Worm (Caenorhabditis elegans) whole organism, mixed stage, embryonic: ENCODE results near the gene col-185.
A peak's percentile ranks its signal among the peaks of the same experiment; 100 is the strongest.

Experiments used
- bed-3 ChIP-seq: fragments of 200-800 bp; sonication (Bioruptor generic); optimal IDR thresholded peaks from 3 replicates; lab custom pipeline; 2018; ENCODE audit warnings: mild to moderate bottlenecking, missing genetic modification characterization, moderate library complexity, missing compliant biosample characterization
- blmp-1 ChIP-seq: fragments of 150-350 bp; optimal IDR thresholded peaks from 2 replicates; lab custom pipeline; 2014; ENCODE audit warnings: missing biosample characterization, missing genetic modification characterization
- ceh-39 ChIP-seq: fragments of 150-350 bp; optimal IDR thresholded peaks from 2 replicates; lab custom pipeline; 2014; ENCODE audit warnings: missing biosample characterization, missing genetic modification characterization
- ceh-43 ChIP-seq: fragments of 200-800 bp; sonication (Bioruptor generic); optimal IDR thresholded peaks from 2 replicates; lab custom pipeline; 2018; ENCODE audit warnings: mild to moderate bottlenecking, missing genetic modification characterization, moderate library complexity, missing compliant biosample characterization
- ces-1 ChIP-seq: fragments of 150-350 bp; optimal IDR thresholded peaks from 2 replicates; lab custom pipeline; 2014; ENCODE audit warnings: missing biosample characterization, missing genetic modification reagents, missing genetic modification characterization
- cnd-1 ChIP-seq: fragments of 200-800 bp; sonication (Bioruptor generic); optimal IDR thresholded peaks from 2 replicates; lab custom pipeline; 2018; ENCODE audit warnings: mild to moderate bottlenecking, missing genetic modification characterization, missing compliant biosample characterization
- drap-1 ChIP-seq: fragments of 200-800 bp; sonication (Bioruptor generic); optimal IDR thresholded peaks from 3 replicates; lab custom pipeline; 2018; ENCODE audit warnings: mild to moderate bottlenecking, missing genetic modification characterization, missing compliant biosample characterization
- elt-1 ChIP-seq: sonication (generic microtip); optimal IDR thresholded peaks from 2 replicates; lab custom pipeline; 2017; ENCODE audit warnings: missing genetic modification characterization, mild to moderate bottlenecking, missing compliant biosample characterization, antibody characterized with exemption, moderate library complexity, borderline replicate concordance; ENCODE audit not compliant: insufficient read depth
- elt-3 ChIP-seq: fragments of 150-350 bp; optimal IDR thresholded peaks from 2 replicates; lab custom pipeline; 2014; ENCODE audit warnings: missing biosample characterization, missing genetic modification characterization
- flh-1 ChIP-seq: fragments of 200-800 bp; sonication (Bioruptor generic); optimal IDR thresholded peaks from 2 replicates; lab custom pipeline; 2018; ENCODE audit warnings: mild to moderate bottlenecking, missing genetic modification characterization, moderate library complexity, missing compliant biosample characterization
- ham-2 ChIP-seq: fragments of 200-800 bp; sonication (Bioruptor generic); optimal IDR thresholded peaks from 2 replicates; lab custom pipeline; 2018; ENCODE audit warnings: mild to moderate bottlenecking, missing genetic modification characterization, missing compliant biosample characterization
- lin-13 ChIP-seq: fragments of 150-350 bp; optimal IDR thresholded peaks from 2 replicates; lab custom pipeline; 2014; ENCODE audit warnings: missing biosample characterization, missing genetic modification characterization
- lin-32 ChIP-seq: fragments of 200-800 bp; sonication (Bioruptor generic); optimal IDR thresholded peaks from 2 replicates; lab custom pipeline; 2018; ENCODE audit warnings: mild to moderate bottlenecking, missing genetic modification characterization, missing compliant biosample characterization
- mab-5 ChIP-seq: fragments of 150-350 bp; optimal IDR thresholded peaks from 2 replicates; lab custom pipeline; 2014; ENCODE audit warnings: missing biosample characterization, missing genetic modification characterization
- mep-1 ChIP-seq: fragments of 150-350 bp; optimal IDR thresholded peaks from 2 replicates; lab custom pipeline; 2017; ENCODE audit warnings: missing biosample characterization, missing genetic modification reagents, missing genetic modification characterization, inconsistent platforms
- mls-2 ChIP-seq: sonication (generic microtip); optimal IDR thresholded peaks from 2 replicates; lab custom pipeline; 2016; ENCODE audit warnings: mild to moderate bottlenecking, missing genetic modification characterization, moderate library complexity, missing compliant biosample characterization
- nhr-12 ChIP-seq: fragments of 150-350 bp; optimal IDR thresholded peaks from 2 replicates; lab custom pipeline; 2014; ENCODE audit warnings: missing biosample characterization, missing genetic modification characterization
- nhr-2 ChIP-seq: fragments of 150-350 bp; optimal IDR thresholded peaks from 2 replicates; lab custom pipeline; 2014; ENCODE audit warnings: missing biosample characterization, missing genetic modification characterization
- nhr-28 ChIP-seq: fragments of 150-350 bp; optimal IDR thresholded peaks from 2 replicates; lab custom pipeline; 2014; ENCODE audit warnings: missing biosample characterization, missing genetic modification characterization
- pha-4 ChIP-seq: fragments of 150-350 bp; optimal IDR thresholded peaks from 2 replicates; lab custom pipeline; 2018; ENCODE audit warnings: missing biosample characterization, missing genetic modification reagents, missing genetic modification characterization
- sem-2 ChIP-seq: fragments of 200-800 bp; sonication (Bioruptor generic); optimal IDR thresholded peaks from 2 replicates; lab custom pipeline; 2018; ENCODE audit warnings: mild to moderate bottlenecking, missing genetic modification characterization, missing compliant biosample characterization
- snpc-4 ChIP-seq: fragments of 150-350 bp; optimal IDR thresholded peaks from 2 replicates; lab custom pipeline; 2014; ENCODE audit warnings: missing biosample characterization, missing genetic modification characterization
- sptf-1 ChIP-seq: sonication (generic microtip); optimal IDR thresholded peaks from 2 replicates; lab custom pipeline; 2017; ENCODE audit warnings: mild to moderate bottlenecking, missing genetic modification characterization, moderate library complexity, missing compliant biosample characterization
- tbx-8 ChIP-seq: fragments of 200-800 bp; sonication (Bioruptor generic); optimal IDR thresholded peaks from 2 replicates; lab custom pipeline; 2018; ENCODE audit warnings: mild to moderate bottlenecking, missing genetic modification characterization, moderate library complexity, missing compliant biosample characterization
- unc-120 ChIP-seq: sonication (generic microtip); optimal IDR thresholded peaks from 2 replicates; lab custom pipeline; 2017; ENCODE audit warnings: missing genetic modification characterization, missing compliant biosample characterization; ENCODE audit not compliant: poor library complexity, severe bottlenecking
- unc-39 ChIP-seq: fragments of 150-350 bp; optimal IDR thresholded peaks from 2 replicates; lab custom pipeline; 2014; ENCODE audit warnings: missing biosample characterization, missing genetic modification characterization
- unc-62 ChIP-seq: fragments of 150-350 bp; optimal IDR thresholded peaks from 2 replicates; lab custom pipeline; 2014; ENCODE audit warnings: missing biosample characterization, missing genetic modification reagents, missing genetic modification characterization
- zip-8 ChIP-seq: fragments of 150-350 bp; optimal IDR thresholded peaks from 2 replicates; lab custom pipeline; 2014; ENCODE audit warnings: missing biosample characterization, missing genetic modification characterization

The col-185 gene

ce11 chrX:13471855-13472254 lies 39.0 kb downstream of the col-185 start, which contains the start of gene tre-4:
Gene tre-4, plus strand, starts transcription at chrX:13472155.
- TF ChIP-seq unc-39 (tag; lab: Kevin White, UChicago) (no peak), mls-2 (tag; lab: Kevin White, UChicago) (no peak), zip-8 (no peak), drap-1 (no peak), ces-1 (GFP tag; lab: Kevin White, UChicago) (no peak), blmp-1 (tag; lab: Kevin White, UChicago) (no peak), nhr-28 (tag; lab: Kevin White, UChicago) (no peak), pha-4 (no peak), sptf-1 (tag; lab: Kevin White, UChicago) (no peak), cnd-1 (tag; lab: Kevin White, UChicago) (no peak), lin-32 (GFP tag; lab: Kevin White, UChicago) (no peak), snpc-4 (tag; lab: Kevin White, UChicago) (no peak), bed-3 (GFP tag; lab: Kevin White, UChicago) (no peak), unc-62 (GFP tag; lab: Kevin White, UChicago) (no peak), elt-1 (tag; lab: Kevin White, UChicago) (no peak), elt-3 (tag; lab: Kevin White, UChicago) (no peak), mep-1 (tag; lab: Kevin White, UChicago) (no peak), ham-2 (GFP tag; lab: Kevin White, UChicago) (no peak)

DNA sequence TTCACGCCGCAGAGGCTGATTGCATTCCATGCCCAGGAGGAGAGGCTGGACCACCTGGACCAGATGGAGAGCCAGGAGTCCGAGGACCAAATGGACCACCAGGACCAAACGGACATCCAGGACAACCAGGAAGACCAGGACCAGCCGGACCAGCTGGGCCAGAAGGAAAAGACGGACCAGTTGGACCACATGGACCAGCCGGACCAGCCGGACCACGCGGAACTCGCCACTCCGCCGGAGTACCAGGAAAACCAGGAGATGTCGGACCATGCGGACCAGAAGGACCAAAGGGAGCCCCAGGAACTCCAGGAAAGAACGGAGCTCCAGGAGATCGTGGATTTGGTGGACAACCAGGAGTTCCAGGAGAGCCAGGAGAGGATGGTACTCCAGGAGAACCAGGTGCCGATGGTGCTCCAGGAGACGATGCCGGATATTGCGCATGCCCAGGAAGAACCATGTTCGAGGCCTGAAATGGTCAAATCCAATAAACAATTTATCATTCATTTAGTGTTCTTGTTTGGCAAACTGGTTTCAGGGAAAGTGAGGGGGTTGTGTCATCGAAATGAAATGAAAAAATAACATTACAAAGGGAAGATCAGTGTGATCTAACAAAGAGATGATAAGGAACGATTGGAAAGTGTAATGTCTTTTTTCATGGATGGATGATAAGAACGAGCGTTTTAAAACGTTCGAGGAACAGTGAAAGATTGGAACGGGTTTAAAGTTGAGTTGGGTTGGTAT lies 40.8 kb downstream of the col-185 start:
- TF ChIP-seq ceh-43 (GFP tag; lab: Kevin White, UChicago) (no peak), unc-120 (tag; lab: Kevin White, UChicago) (no peak), unc-62 (GFP tag; lab: Kevin White, UChicago) (no peak), cnd-1 (tag; lab: Kevin White, UChicago) (no peak), tbx-8 (GFP tag; lab: Kevin White, UChicago) (no peak), drap-1 (no peak), mab-5 (tag; lab: Kevin White, UChicago) (no peak), nhr-2 (tag; lab: Kevin White, UChicago) (no peak), pha-4 (no peak), lin-32 (GFP tag; lab: Kevin White, UChicago) (no peak), nhr-12 (tag; lab: Kevin White, UChicago) (no peak), zip-8 (no peak), lin-13 (tag; lab: Kevin White, UChicago) (no peak), sem-2 (GFP tag; lab: Kevin White, UChicago) (no peak), mls-2 (tag; lab: Kevin White, UChicago) (no peak), snpc-4 (tag; lab: Kevin White, UChicago) (no peak), ceh-39 (tag; lab: Kevin White, UChicago) (no peak), nhr-28 (tag; lab: Kevin White, UChicago) (no peak), unc-39 (tag; lab: Kevin White, UChicago) (no peak), flh-1 (no peak)
- TF ChIP-seq, all 35 proteins: peak for 0

DNA sequence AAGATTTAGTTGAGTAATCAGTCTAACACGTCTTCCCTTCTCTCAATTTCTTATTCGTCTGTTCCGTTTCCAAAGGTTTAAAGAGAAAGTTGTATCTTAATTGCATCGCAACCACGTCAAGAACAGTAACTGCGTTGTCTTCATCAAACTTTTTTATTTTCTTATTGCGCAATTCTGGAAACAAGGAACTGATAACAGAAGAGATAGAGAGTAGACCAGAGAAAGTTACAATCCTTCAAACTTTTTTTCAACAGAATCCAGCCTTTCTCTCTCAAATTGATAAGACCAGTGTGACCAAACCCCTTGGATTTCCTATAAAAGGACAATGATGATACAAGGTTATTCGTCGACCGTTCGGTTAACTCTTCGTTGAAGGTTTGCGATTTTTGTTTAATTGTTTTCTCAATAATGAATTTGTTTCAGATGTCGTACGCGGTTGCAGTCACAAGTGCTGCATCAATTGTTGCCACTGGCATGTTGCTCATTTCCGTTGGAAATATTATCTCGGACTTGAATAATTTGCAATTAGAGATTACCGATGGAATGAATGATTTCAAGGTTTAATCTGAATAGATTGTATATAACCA lies 41.8 kb downstream of the col-185 start, which contains the start of gene col-184:
Gene col-184, plus strand, starts transcription at position 409 of the 587 bp plus-strand sequence.
- TF ChIP-seq mls-2 (tag; lab: Kevin White, UChicago) (no peak), zip-8 (peak; percentile 52)

DNA sequence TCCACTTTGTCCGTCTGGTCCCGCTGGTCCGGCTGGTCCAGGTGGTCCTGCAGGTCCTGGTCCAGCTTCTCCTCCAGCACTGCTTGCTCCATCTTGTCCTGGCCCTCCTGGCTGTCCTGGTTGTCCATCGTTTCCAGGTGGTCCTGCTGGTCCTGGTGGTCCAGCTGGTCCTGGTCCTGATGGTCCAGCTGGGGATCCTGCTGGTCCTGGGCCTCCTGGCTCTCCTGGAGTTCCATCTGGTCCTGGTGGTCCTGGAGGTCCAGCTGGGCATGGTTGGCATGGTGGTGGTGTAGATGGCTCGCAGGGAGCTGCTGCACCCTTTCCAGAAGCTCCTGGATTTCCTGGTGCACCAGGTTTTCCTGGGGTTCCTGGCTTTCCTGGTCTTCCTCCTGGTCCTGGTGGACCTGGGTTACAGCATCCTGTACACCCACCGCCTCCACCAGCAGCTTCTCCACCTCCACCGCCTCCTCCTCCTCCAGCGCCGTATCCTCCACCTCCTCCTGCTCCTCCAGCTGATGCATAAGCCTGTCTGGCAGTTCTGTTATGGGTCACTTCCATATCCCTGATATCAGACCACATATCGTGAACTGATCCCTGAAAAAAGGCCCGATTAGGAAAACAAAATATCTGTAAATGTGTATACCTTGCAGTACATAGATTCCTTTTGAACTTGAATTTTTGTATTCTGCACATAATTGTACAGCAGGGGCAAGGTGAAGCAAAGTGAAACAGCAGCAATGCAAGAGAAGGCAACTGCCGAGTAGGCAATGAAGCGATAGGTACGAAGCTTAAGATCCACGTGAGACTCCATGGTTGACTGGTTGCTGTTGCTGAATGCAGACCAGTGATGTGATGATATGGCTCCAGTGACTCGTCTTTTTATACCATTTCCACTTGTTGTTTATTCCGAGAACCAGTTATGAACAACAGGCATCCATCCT lies 43.7 kb downstream of the col-185 start, which contains the start of gene col-183:
Gene col-183, minus strand, starts transcription at position 839 of the 941 bp plus-strand sequence.
- TF ChIP-seq nhr-12 (tag; lab: Kevin White, UChicago) (no peak), tbx-8 (GFP tag; lab: Kevin White, UChicago) (no peak), nhr-28 (tag; lab: Kevin White, UChicago) (no peak), flh-1 (no peak), lin-13 (tag; lab: Kevin White, UChicago) (no peak)
